Worm (Caenorhabditis elegans) whole organism, L1 larva: ENCODE measurements around the gene C10E2.1.

Experiments used
- C04F5.9 ChIP-seq: sonication (generic microtip); optimal IDR thresholded peaks from 2 replicates; lab custom pipeline; 2016; ENCODE audit warnings: missing genetic modification characterization, missing compliant biosample characterization
- C16A3.4 ChIP-seq: fragments of 150-350 bp; optimal IDR thresholded peaks from 2 replicates; lab custom pipeline; 2014; ENCODE audit warnings: missing biosample characterization, missing genetic modification characterization
- alr-1 ChIP-seq: fragments of 200-800 bp; sonication (Bioruptor generic); optimal IDR thresholded peaks from 2 replicates; lab custom pipeline; 2018; ENCODE audit warnings: borderline replicate concordance, mild to moderate bottlenecking, missing genetic modification characterization, missing compliant biosample characterization
- aly-2 ChIP-seq: fragments of 150-350 bp; optimal IDR thresholded peaks from 2 replicates; lab custom pipeline; 2014; ENCODE audit warnings: missing biosample characterization, missing genetic modification characterization
- ceh-63 ChIP-seq: fragments of 200-800 bp; sonication (Bioruptor generic); optimal IDR thresholded peaks from 2 replicates; lab custom pipeline; 2018; ENCODE audit warnings: mild to moderate bottlenecking, missing genetic modification characterization, missing compliant biosample characterization
- ceh-90 ChIP-seq: sonication (generic microtip); optimal IDR thresholded peaks from 2 replicates; lab custom pipeline; 2016; ENCODE audit warnings: missing genetic modification characterization, missing compliant biosample characterization
- ces-1 ChIP-seq: fragments of 150-350 bp; optimal IDR thresholded peaks from 2 replicates; lab custom pipeline; 2014; ENCODE audit warnings: missing biosample characterization, missing genetic modification reagents, missing genetic modification characterization
- dpl-1 ChIP-seq, 3 experiments: fragments of 150-350 bp in 2 of 3; sonication (generic microtip) in 1 of 3; optimal IDR thresholded peaks; 2 replicates each; lab custom pipeline; 2014 to 2017; ENCODE audit warnings: missing biosample characterization in 3 of 3, missing genetic modification characterization in 3 of 3, missing genetic modification reagents in 3 of 3
- efl-3 ChIP-seq: fragments of 200-800 bp; sonication (Bioruptor generic); optimal IDR thresholded peaks from 2 replicates; lab custom pipeline; 2018; ENCODE audit warnings: mild to moderate bottlenecking, missing genetic modification characterization, missing compliant biosample characterization
- egl-13 ChIP-seq: sonication (generic microtip); optimal IDR thresholded peaks from 2 replicates; lab custom pipeline; 2016; ENCODE audit warnings: missing genotype, missing genetic modification reagents, missing genetic modification characterization, missing compliant biosample characterization
- egl-27 ChIP-seq, 2 experiments: fragments of 150-350 bp in 1 of 2; sonication (generic microtip); optimal IDR thresholded peaks; 3 replicates each; lab custom pipeline; 2017 to 2018; ENCODE audit warnings: missing biosample characterization in 2 of 2, missing genetic modification characterization in 2 of 2, missing genetic modification reagents in 2 of 2
- elt-2 ChIP-seq: sonication (generic microtip); optimal IDR thresholded peaks from 2 replicates; lab custom pipeline; 2016; ENCODE audit warnings: missing genetic modification characterization, mild to moderate bottlenecking, inconsistent platforms, missing compliant biosample characterization, missing genetic modification reagents
- ets-5 ChIP-seq: fragments of 200-800 bp; sonication (Bioruptor generic); IDR thresholded peaks from 2 replicates; pipeline ENCODE4 v1.3.6; 2022; ENCODE audit warnings: missing genetic modification characterization, missing compliant biosample characterization
- fkh-10 ChIP-seq: sonication (generic microtip); optimal IDR thresholded peaks from 2 replicates; lab custom pipeline; 2017; ENCODE audit warnings: missing biosample characterization, missing genetic modification reagents, missing genetic modification characterization
- fkh-4 ChIP-seq: sonication (generic microtip); optimal IDR thresholded peaks from 2 replicates; lab custom pipeline; 2016; ENCODE audit warnings: missing compliant biosample characterization, missing genetic modification characterization, borderline replicate concordance
- fos-1 ChIP-seq: fragments of 150-350 bp; optimal IDR thresholded peaks from 2 replicates; lab custom pipeline; 2014; ENCODE audit warnings: missing biosample characterization, missing genetic modification characterization
- hlh-17 ChIP-seq: fragments of 200-800 bp; sonication (Bioruptor generic); optimal IDR thresholded peaks from 2 replicates; lab custom pipeline; 2018; ENCODE audit warnings: missing genetic modification characterization, mild to moderate bottlenecking, missing compliant biosample characterization, moderate library complexity, borderline replicate concordance
- hlh-4 ChIP-seq: sonication (generic microtip); optimal IDR thresholded peaks from 2 replicates; lab custom pipeline; 2016; ENCODE audit warnings: mild to moderate bottlenecking, missing genetic modification characterization, missing compliant biosample characterization
- irx-1 ChIP-seq: sonication (generic microtip); optimal IDR thresholded peaks from 2 replicates; lab custom pipeline; 2016; ENCODE audit warnings: missing genetic modification characterization, missing compliant biosample characterization
- isw-1 ChIP-seq: fragments of 200-800 bp; sonication (Bioruptor generic); IDR thresholded peaks from 2 replicates; pipeline ENCODE4 v1.3.6; 2022; ENCODE audit warnings: missing genetic modification characterization, missing compliant biosample characterization
- jun-1 ChIP-seq: fragments of 150-350 bp; optimal IDR thresholded peaks from 2 replicates; lab custom pipeline; 2014; ENCODE audit warnings: missing biosample characterization, missing genetic modification reagents, missing genetic modification characterization
- lin-15B ChIP-seq: fragments of 150-350 bp; sonication (generic microtip); optimal IDR thresholded peaks from 3 replicates; lab custom pipeline; 2014; ENCODE audit warnings: missing biosample characterization, missing genetic modification characterization
- lin-35 ChIP-seq, 2 experiments: fragments of 150-350 bp; optimal IDR thresholded peaks; 2 replicates each; lab custom pipeline; 2014; ENCODE audit warnings: missing biosample characterization in 2 of 2, missing genetic modification characterization in 2 of 2, missing genetic modification reagents in 2 of 2
- lin-39 ChIP-seq: fragments of 150-350 bp; optimal IDR thresholded peaks from 2 replicates; lab custom pipeline; 2014; ENCODE audit warnings: missing biosample characterization, missing genetic modification reagents, missing genetic modification characterization
- lir-3 ChIP-seq: sonication (generic microtip); optimal IDR thresholded peaks from 2 replicates; lab custom pipeline; 2016; ENCODE audit warnings: mild to moderate bottlenecking, missing genetic modification characterization, moderate library complexity, missing compliant biosample characterization; ENCODE audit not compliant: poor library complexity
- lsy-2 ChIP-seq, 2 experiments: fragments of 150-350 bp; optimal IDR thresholded peaks; 2 replicates each; lab custom pipeline; 2014; ENCODE audit warnings: missing biosample characterization in 2 of 2, missing genetic modification characterization in 2 of 2
- mab-9 ChIP-seq: fragments of 200-800 bp; sonication (Bioruptor generic); IDR thresholded peaks from 2 replicates; pipeline ENCODE4 v1.3.6; 2022; ENCODE audit warnings: missing genetic modification reagents, missing genetic modification characterization, missing compliant biosample characterization
- mep-1 ChIP-seq: fragments of 150-350 bp; optimal IDR thresholded peaks from 2 replicates; lab custom pipeline; 2014; ENCODE audit warnings: missing biosample characterization, missing genetic modification characterization
- nhr-11 ChIP-seq: fragments of 150-350 bp; optimal IDR thresholded peaks from 2 replicates; lab custom pipeline; 2014; ENCODE audit warnings: missing biosample characterization, missing genetic modification characterization
- nhr-12 ChIP-seq: sonication (generic microtip); optimal IDR thresholded peaks from 2 replicates; lab custom pipeline; 2017; ENCODE audit warnings: missing biosample characterization, missing genetic modification characterization
- nhr-19 ChIP-seq: fragments of 200-800 bp; sonication (Bioruptor generic); conservative IDR thresholded peaks from 2 replicates; pipeline ENCODE4 v1.3.6; 2022; ENCODE audit warnings: missing genetic modification characterization, missing compliant biosample characterization
- nhr-20 ChIP-seq: sonication (generic microtip); optimal IDR thresholded peaks from 2 replicates; lab custom pipeline; 2016; ENCODE audit warnings: mild to moderate bottlenecking, missing genetic modification characterization, missing compliant biosample characterization
- nhr-237 ChIP-seq: fragments of 150-350 bp; optimal IDR thresholded peaks from 2 replicates; lab custom pipeline; 2014; ENCODE audit warnings: missing biosample characterization, missing genetic modification characterization
- nhr-47 ChIP-seq: sonication (generic microtip); optimal IDR thresholded peaks from 2 replicates; lab custom pipeline; 2016; ENCODE audit warnings: mild to moderate bottlenecking, missing genetic modification characterization, moderate library complexity, missing compliant biosample characterization
- nhr-76 ChIP-seq: sonication (generic microtip); optimal IDR thresholded peaks from 2 replicates; lab custom pipeline; 2017; ENCODE audit warnings: missing biosample characterization, missing genetic modification characterization
- nhr-77 ChIP-seq: fragments of 150-350 bp; optimal IDR thresholded peaks from 2 replicates; lab custom pipeline; 2014; ENCODE audit warnings: missing biosample characterization, missing genetic modification characterization
- nhr-90 ChIP-seq: sonication (generic microtip); optimal IDR thresholded peaks from 2 replicates; lab custom pipeline; 2016; ENCODE audit warnings: mild to moderate bottlenecking, missing genetic modification characterization, missing compliant biosample characterization; ENCODE audit not compliant: poor library complexity
- pag-3 ChIP-seq: sonication (generic microtip); optimal IDR thresholded peaks from 2 replicates; lab custom pipeline; 2017; ENCODE audit warnings: missing genetic modification characterization, mild to moderate bottlenecking, missing compliant biosample characterization, antibody characterized with exemption, borderline replicate concordance; ENCODE audit not compliant: insufficient read depth
- pax-3 ChIP-seq: fragments of 200-800 bp; sonication (Bioruptor generic); optimal IDR thresholded peaks from 2 replicates; lab custom pipeline; 2018; ENCODE audit warnings: mild to moderate bottlenecking, missing genetic modification characterization, moderate library complexity, missing compliant biosample characterization
- pqm-1 ChIP-seq: sonication (generic microtip); optimal IDR thresholded peaks from 3 replicates; lab custom pipeline; 2017; ENCODE audit warnings: missing biosample characterization, missing genetic modification characterization
- snpc-4 ChIP-seq: fragments of 150-350 bp; optimal IDR thresholded peaks from 2 replicates; lab custom pipeline; 2014; ENCODE audit warnings: missing biosample characterization, missing genetic modification characterization
- snu-23 ChIP-seq: sonication (generic microtip); optimal IDR thresholded peaks from 2 replicates; lab custom pipeline; 2016; ENCODE audit warnings: missing genetic modification characterization, missing compliant biosample characterization
- sox-4 ChIP-seq: sonication (generic microtip); optimal IDR thresholded peaks from 2 replicates; lab custom pipeline; 2016; ENCODE audit warnings: missing genetic modification characterization, missing compliant biosample characterization
- swsn-7 ChIP-seq: sonication (generic microtip); optimal IDR thresholded peaks from 2 replicates; lab custom pipeline; 2016; ENCODE audit warnings: missing genetic modification characterization, missing compliant biosample characterization
- tbx-2 ChIP-seq: sonication (generic microtip); optimal IDR thresholded peaks from 2 replicates; lab custom pipeline; 2016; ENCODE audit warnings: missing genetic modification characterization, missing compliant biosample characterization
- tlp-1 ChIP-seq: fragments of 150-350 bp; optimal IDR thresholded peaks from 2 replicates; lab custom pipeline; 2014; ENCODE audit warnings: missing biosample characterization, missing genetic modification characterization
- unc-130 ChIP-seq: fragments of 150-350 bp; optimal IDR thresholded peaks from 2 replicates; lab custom pipeline; 2017; ENCODE audit warnings: missing biosample characterization, missing genetic modification characterization, inconsistent platforms
- unc-30 ChIP-seq: sonication (generic microtip); optimal IDR thresholded peaks from 2 replicates; lab custom pipeline; 2017; ENCODE audit warnings: missing biosample characterization, missing genetic modification characterization
- unc-86 ChIP-seq: sonication (generic microtip); optimal IDR thresholded peaks from 2 replicates; lab custom pipeline; 2016; ENCODE audit warnings: missing genetic modification characterization, missing compliant biosample characterization
- unc-98 ChIP-seq: fragments of 200-800 bp; sonication (Bioruptor generic); IDR thresholded peaks from 2 replicates; pipeline ENCODE4 v1.3.6; 2022; ENCODE audit warnings: missing genetic modification characterization, missing compliant biosample characterization
- xbp-1 ChIP-seq: sonication (generic microtip); optimal IDR thresholded peaks from 2 replicates; lab custom pipeline; 2016; ENCODE audit warnings: missing genetic modification characterization, missing compliant biosample characterization
- zag-1 ChIP-seq: fragments of 150-350 bp; optimal IDR thresholded peaks from 2 replicates; lab custom pipeline; 2014; ENCODE audit warnings: missing biosample characterization, missing genetic modification characterization
- ztf-4 ChIP-seq: fragments of 150-350 bp; optimal IDR thresholded peaks from 2 replicates; lab custom pipeline; 2014; ENCODE audit warnings: missing biosample characterization, missing genetic modification characterization

The C10E2.1 gene

DNA sequence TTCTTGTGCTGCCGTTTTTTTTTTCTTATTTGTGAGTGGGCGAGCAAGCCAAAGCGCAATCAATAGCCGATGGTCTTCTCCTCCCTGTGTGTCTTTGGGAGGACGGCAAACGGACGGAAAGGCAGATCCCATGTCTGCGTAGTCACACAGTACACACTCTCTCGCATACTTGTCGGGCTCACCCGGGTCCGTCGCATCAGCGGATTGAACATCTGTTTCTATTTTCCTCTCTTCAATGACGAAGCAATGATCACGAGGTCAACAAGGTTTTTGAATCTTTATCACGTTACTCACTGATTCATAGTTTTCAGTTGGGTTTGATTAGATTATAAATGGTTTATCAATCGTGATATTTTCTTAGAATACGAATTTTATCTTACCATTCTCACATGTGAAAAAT, 52.9 kb downstream of the C10E2.1 start:
- no peak for TF ChIP-seq ztf-4 (tag; lab: Kevin White, UChicago)
- TF ChIP-seq swsn-7 (tag; lab: Kevin White, UChicago) = peak; percentile 3
- TF ChIP-seq pax-3 (tag; lab: Kevin White, UChicago) = no peak
- TF ChIP-seq C04F5.9 (tag; lab: Kevin White, UChicago) = no peak
- TF ChIP-seq jun-1 = no peak
- TF ChIP-seq nhr-20 (tag; lab: Kevin White, UChicago) = peak; percentile 49
- TF ChIP-seq tbx-2 = peak; percentile 32
- TF ChIP-seq hlh-4 = no peak
- peak; percentile 17 for TF ChIP-seq xbp-1
- TF ChIP-seq pag-3 (tag; lab: Kevin White, UChicago) = peak; percentile 68
- TF ChIP-seq efl-3 = no peak
- TF ChIP-seq unc-130 (tag; lab: Kevin White, UChicago) = no peak
- peak; percentile 47 for TF ChIP-seq snu-23
- no peak for TF ChIP-seq ces-1
- peak; percentile 22 for TF ChIP-seq nhr-47 (tag; lab: Kevin White, UChicago)
- TF ChIP-seq aly-2 (tag; lab: Kevin White, UChicago) = no peak
- TF ChIP-seq nhr-237 (tag; lab: Kevin White, UChicago) = no peak
- TF ChIP-seq alr-1 (tag; lab: Kevin White, UChicago) = no peak
- no peak for TF ChIP-seq unc-86 (tag; lab: Kevin White, UChicago)
- no peak for TF ChIP-seq pqm-1 (tag; lab: Kevin White, UChicago)
- no peak for TF ChIP-seq unc-30 (tag; lab: Kevin White, UChicago)
- no peak for TF ChIP-seq hlh-17 (GFP tag; lab: Kevin White, UChicago)
- no peak for TF ChIP-seq fos-1
- TF ChIP-seq C16A3.4 (tag; lab: Kevin White, UChicago) = no peak
- TF ChIP-seq egl-27 (tag; optimal IDR thresholded peaks at IDR 0.05; lab: Kevin White, UChicago) = no peak
- TF ChIP-seq fkh-10 (GFP tag; lab: Kevin White, UChicago) = no peak
- no peak for TF ChIP-seq ceh-90 (tag; lab: Kevin White, UChicago)
- peak; percentile 39 for TF ChIP-seq fkh-4 (tag; lab: Kevin White, UChicago)
- TF ChIP-seq nhr-76 (tag; lab: Kevin White, UChicago) = no peak
- TF ChIP-seq zag-1 = no peak
- TF ChIP-seq nhr-11 (tag; lab: Kevin White, UChicago) = no peak
- TF ChIP-seq lin-15B (tag; lab: Kevin White, UChicago) = no peak
- TF ChIP-seq irx-1 (tag; lab: Kevin White, UChicago) = no peak
- no peak for TF ChIP-seq ceh-63 (GFP tag; lab: Kevin White, UChicago)
- TF ChIP-seq dpl-1 (GFP tag; optimal IDR thresholded peaks at IDR 0.05; lab: Kevin White, UChicago) = no peak
- peak in 1 of 2 experiments; percentile 20 for TF ChIP-seq lin-35 (GFP tag; optimal IDR thresholded peaks at IDR 0.05; lab: Kevin White, UChicago)
- TF ChIP-seq unc-98 (GFP tag; lab: Robert Waterston, UW) = peak; percentile 45; the same call in 1 of the 2 replicates
- no peak for TF ChIP-seq isw-1 (GFP tag; lab: Robert Waterston, UW)
- peak; percentile 60 for TF ChIP-seq nhr-19 (GFP tag; lab: Robert Waterston, UW)
- no peak for TF ChIP-seq lin-39
- TF ChIP-seq egl-13 = no peak
- no peak for TF ChIP-seq sox-4 (tag; lab: Kevin White, UChicago)
- peak; percentile 35 to 43 for TF ChIP-seq lsy-2 (tag; optimal IDR thresholded peaks at IDR 0.05; lab: Kevin White, UChicago)
- no peak for TF ChIP-seq tlp-1 (tag; lab: Kevin White, UChicago)
- no peak for TF ChIP-seq mab-9
- no peak for TF ChIP-seq nhr-77 (tag; lab: Kevin White, UChicago)
- TF ChIP-seq elt-2 (tag; lab: Kevin White, UChicago) = no peak
- TF ChIP-seq nhr-12 (tag; lab: Kevin White, UChicago) = no peak
- no peak for TF ChIP-seq ets-5 (GFP tag; lab: Robert Waterston, UW)
- TF ChIP-seq lir-3 (tag; lab: Kevin White, UChicago) = peak; percentile 24
- no peak for TF ChIP-seq snpc-4
- no peak for TF ChIP-seq nhr-90 (tag; lab: Kevin White, UChicago)
- TF ChIP-seq mep-1 (tag; lab: Kevin White, UChicago) = peak; percentile 42
